Fruit fly (Drosophila melanogaster): ENCODE results near the gene FucT6.

The FucT6 gene

DNA sequence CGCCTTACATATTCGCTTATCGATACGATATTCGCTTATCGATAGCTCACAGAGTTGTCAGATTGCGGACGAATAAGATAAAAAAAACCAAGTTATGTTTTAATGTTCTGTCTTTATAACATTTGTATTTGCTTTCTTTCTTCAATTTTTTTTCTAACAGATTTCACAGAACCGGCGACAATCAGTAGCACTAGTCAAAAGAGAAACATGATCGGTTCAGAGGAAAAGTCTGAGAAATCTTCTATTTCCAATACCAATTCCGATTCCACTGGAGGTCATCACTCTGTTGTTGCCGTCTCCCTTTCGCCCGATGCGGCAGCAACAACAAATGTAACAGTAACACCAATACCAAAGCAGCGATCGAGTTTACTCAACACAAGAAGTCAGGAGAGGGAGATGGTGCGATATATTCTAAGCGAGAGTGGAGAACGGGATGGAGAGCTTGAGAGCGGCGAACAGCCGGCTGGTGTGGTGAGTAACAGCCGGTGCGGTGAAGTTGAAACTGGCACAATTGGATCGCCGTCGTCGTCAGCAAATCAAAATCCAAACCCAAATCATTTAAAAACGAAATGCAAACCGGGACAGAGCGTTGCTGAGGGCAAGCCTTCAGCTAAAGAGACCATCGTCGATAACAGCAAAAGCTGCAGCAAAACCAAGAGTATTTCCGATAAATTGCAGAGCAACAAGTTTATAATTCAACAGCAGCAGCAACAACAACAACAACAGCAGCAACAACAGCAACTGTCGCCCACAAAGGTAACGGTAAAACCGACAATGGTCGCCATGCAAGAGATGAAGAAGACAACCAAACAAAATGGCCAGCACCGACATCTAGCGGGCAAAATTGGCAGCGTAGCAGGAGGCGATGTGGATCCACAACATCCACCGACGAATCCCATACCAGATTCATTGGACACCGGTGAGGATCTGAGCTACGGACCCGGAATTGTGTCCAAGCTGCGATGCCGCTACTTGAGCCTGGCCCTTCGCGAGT is 27.9 kb downstream of the FucT6 start:
- peak; percentile 69 for TF ChIP-seq CG17801 (GFP tag; optimal IDR thresholded peaks at IDR 0.05; ENCODE audit: partially characterized antibody)

dm6 chrX:11680405-11680804 is 29.3 kb downstream of the FucT6 start:
- peak; percentile 74 for TF ChIP-seq CG17801 (GFP tag; optimal IDR thresholded peaks at IDR 0.05; ENCODE audit: partially characterized antibody)

DNA sequence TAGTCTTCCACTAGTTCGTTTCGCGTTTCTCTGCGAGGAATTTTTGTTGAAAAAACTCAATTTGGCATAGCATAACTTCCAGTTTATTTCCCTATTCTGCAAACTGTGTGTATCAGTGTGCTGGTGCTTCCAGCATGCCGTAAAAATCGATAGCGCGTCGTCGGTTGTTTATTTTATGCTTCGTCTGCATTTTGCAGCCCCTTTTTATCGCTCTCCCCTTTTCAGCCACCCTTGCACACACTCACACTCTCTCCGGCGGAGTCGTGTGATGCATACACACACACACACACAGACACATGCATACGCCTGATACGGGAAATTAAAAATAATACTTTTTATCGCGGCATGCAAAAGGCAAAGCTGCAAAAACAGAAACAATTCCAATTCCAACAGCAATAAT is 30.3 kb downstream of the FucT6 start:
- peak; percentile 1 for TF ChIP-seq CG17801 (GFP tag; optimal IDR thresholded peaks at IDR 0.05; ENCODE audit: partially characterized antibody)

DNA sequence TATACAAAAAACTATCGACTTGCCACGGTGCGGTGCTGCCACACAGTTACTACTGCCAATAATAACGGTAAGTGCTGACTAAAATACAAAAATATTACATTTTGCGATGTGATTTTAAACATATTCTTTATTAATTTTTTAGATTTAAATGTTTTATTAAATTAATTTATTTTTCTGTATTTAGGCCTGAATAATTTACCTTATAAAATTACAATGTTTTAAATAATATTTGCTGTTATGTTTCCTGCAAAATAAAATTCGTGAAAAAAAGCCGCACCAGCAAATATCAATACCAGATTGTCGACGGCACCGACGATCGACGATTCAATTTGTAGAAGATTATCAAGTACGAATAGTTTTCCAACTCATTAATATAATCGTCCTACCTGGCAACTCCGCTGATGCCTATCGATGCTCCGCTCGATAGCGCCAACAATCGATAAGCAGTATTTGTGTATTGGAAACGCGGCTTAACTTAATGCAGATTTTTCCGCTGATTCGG is 31.2 kb downstream of the FucT6 start, which contains the start of the genes Vlet and bif:
Gene Vlet (minus strand): TSS at position 51 of the 502 bp plus-strand sequence.
Gene bif (plus strand): TSS at position 432 of the 502 bp plus-strand sequence.
- peak; percentile 74 for TF ChIP-seq CG17801 (GFP tag; optimal IDR thresholded peaks at IDR 0.05; ENCODE audit: partially characterized antibody)

dm6 chrX:11664058-11664457 is 45.7 kb downstream of the FucT6 start:
- TF ChIP-seq CG17801 (GFP tag; optimal IDR thresholded peaks at IDR 0.05; ENCODE audit: partially characterized antibody): no peak

DNA sequence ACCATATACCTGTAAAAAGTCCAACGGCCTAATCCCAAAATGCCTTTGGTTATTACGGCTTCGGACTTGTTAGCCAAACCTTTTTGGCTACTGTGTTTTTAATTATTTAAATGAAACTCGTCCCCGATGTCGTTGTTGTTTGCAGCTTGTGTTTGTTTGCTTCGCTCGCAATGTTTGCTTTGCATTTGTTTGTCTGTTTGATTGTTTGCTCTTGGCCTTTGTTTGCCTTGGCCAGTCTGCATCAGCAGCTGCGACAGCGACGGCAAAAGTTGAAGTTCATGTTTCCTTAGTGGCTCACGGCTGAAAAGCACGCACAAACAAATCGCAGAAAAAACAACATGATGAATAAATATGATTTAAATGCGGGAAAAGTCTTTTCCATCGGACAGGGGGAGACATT is 49.3 kb downstream of the FucT6 start:
- no peak for TF ChIP-seq CG17801 (GFP tag; optimal IDR thresholded peaks at IDR 0.05; ENCODE audit: partially characterized antibody)

DNA sequence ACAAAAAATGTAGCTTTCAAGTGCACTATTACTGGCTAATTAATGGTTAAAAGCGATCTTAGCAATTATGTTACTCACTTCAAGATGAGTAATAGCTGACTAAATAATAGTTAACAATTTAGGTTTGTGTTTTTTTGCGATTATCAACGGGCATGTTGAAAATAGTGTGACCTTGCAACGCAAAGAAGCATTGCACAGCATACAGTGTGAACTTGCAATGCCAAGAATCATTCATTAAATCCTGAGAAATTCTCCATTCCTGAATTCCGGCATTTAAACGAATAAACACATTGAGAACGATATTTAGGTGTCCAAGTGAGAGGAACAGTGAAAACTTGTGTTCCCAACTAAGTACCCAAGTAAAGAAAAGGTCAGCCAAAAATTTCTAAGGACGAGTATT is 50.1 kb downstream of the FucT6 start:
- no peak for TF ChIP-seq CG17801 (GFP tag; optimal IDR thresholded peaks at IDR 0.05; ENCODE audit: partially characterized antibody)

- peak; percentile 91 for TF ChIP-seq CG17801 (GFP tag; optimal IDR thresholded peaks at IDR 0.05; ENCODE audit: partially characterized antibody)
These were observed 50.7 kb downstream of the FucT6 start for dm6 chrX:11659080-11659479.

DNA sequence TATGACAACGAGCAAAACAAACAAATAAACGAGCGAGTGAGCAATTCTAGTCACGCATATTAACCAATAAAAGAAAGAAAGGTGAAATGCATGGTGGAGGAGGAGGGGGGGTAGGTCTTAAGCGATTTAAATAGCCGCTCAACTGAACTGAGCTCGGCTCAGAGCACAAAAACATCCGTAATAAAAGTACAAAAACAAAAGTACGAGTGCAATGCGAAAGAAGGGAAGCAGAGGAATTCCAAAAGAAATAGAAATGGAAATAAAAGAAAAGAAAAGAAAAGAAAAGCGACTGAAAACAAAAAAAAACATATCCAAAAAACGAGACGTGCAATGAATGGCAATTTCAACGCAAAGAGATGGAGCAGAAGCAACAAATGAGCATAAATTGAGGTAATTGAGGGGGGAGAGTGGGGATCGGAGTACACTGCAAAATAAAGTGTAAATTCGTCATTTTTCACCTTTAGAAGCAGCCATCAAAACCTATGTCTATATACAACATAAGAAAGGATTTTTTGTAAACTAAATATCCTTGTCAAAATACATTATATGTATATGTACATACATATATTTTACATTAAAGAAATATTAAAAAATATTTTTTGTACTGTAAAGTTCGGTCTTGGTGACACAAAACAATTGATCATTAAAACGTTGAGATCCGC is 51.4 kb downstream of the FucT6 start:
- peak; percentile 93 for TF ChIP-seq CG17801 (GFP tag; optimal IDR thresholded peaks at IDR 0.05; ENCODE audit: partially characterized antibody)

- no peak for TF ChIP-seq CG17801 (GFP tag; optimal IDR thresholded peaks at IDR 0.05; ENCODE audit: partially characterized antibody)
These were observed 52.6 kb downstream of the FucT6 start for dm6 chrX:11657140-11657539.

Measured in ovary, adult (tissue).